Fruit fly (Drosophila melanogaster): Measurements from ENCODE around the gene Tim9b.

DNA sequence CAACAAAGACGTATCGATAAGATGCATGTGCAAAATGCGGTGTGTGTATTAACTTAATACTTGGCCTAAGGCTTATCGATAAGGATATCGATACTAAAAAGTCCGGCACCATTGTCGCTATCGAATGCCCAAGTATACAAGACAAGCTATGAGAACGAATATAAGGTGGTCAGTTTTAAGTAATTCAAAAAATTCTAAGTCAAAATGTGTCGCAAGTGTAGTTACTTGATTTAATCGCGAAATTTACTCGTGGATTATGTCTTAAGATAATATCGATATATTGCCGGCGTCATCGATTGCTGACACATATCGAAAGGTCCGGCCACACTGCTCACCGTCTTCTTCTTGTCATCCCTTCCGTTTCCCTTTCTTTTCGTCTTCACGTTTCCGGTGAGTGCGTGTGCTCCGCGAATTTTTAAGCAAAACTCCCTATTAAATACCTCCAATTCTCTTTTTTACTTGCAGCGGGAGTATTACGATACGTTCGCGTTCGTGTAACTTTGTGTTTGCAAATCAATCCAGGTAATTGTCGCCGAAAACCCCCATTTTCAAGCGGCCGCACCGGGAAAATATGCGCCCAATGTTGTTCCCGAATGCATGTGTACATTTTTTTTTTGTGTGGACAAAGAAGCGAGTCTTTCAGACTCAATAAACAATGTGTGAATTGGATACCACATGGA, 20.5 kb downstream of the Tim9b start, which contains the start of gene RpS10b:
- TF ChIP-seq CG14711 (tag; optimal IDR thresholded peaks at IDR 0.05) (peak; percentile 70), CG7045 (GFP tag; optimal IDR thresholded peaks at IDR 0.05) (peak; percentile 82), toe (GFP tag; optimal IDR thresholded peaks at IDR 0.05) (peak; percentile 77), CG12768 (GFP tag; optimal IDR thresholded peaks at IDR 0.05) (peak; percentile 79), CG11617 (GFP tag; optimal IDR thresholded peaks at IDR 0.05) (peak; percentile 98), pad (GFP tag; optimal IDR thresholded peaks at IDR 0.05) (peak; percentile 86), CG5204 (GFP tag; optimal IDR thresholded peaks at IDR 0.05) (peak; percentile 85), Mnt (GFP tag; optimal IDR thresholded peaks at IDR 0.05) (peak; percentile 96), cic (GFP tag; optimal IDR thresholded peaks at IDR 0.05) (peak; percentile 34), bab1 (GFP tag; optimal IDR thresholded peaks at IDR 0.05) (peak; percentile 96)
